Worm (Caenorhabditis elegans) whole organism, young adult: Measurements from ENCODE around the gene T16G12.3.

Source experiments
- B0019.2 ChIP-seq: fragments of 200-800 bp; sonication (Bioruptor generic); conservative IDR thresholded peaks from 2 replicates; pipeline ENCODE4 v1.3.6; 2022; ENCODE audit warnings: missing genetic modification reagents, missing genetic modification characterization, missing compliant biosample characterization
- B0336.3 ChIP-seq: fragments of 200-800 bp; sonication (Bioruptor generic); IDR thresholded peaks from 2 replicates; pipeline ENCODE4 v1.3.6; 2022; ENCODE audit warnings: missing genetic modification characterization, missing compliant biosample characterization
- C17E4.6 ChIP-seq: fragments of 200-800 bp; sonication (Bioruptor generic); IDR thresholded peaks from 2 replicates; pipeline ENCODE4 v1.3.6; 2022; ENCODE audit warnings: missing genetic modification reagents, missing genetic modification characterization, missing compliant biosample characterization
- F33H1.4 ChIP-seq: fragments of 200-800 bp; sonication (Bioruptor generic); IDR thresholded peaks from 2 replicates; pipeline ENCODE4 v1.3.6; 2022; ENCODE audit warnings: missing genetic modification reagents, missing genetic modification characterization, missing compliant biosample characterization
- F57A8.1 ChIP-seq: fragments of 200-800 bp; sonication (Bioruptor generic); optimal IDR thresholded peaks from 2 replicates; lab custom pipeline; 2018; ENCODE audit warnings: mild to moderate bottlenecking, missing genetic modification characterization, moderate library complexity, missing compliant biosample characterization
- K11D2.4 ChIP-seq: fragments of 200-800 bp; sonication (Bioruptor generic); IDR thresholded peaks from 2 replicates; pipeline ENCODE4 v1.3.6; 2022; ENCODE audit warnings: missing genetic modification reagents, missing genetic modification characterization, missing compliant biosample characterization
- T07F8.4 ChIP-seq: sonication (generic microtip); optimal IDR thresholded peaks from 2 replicates; lab custom pipeline; 2016; ENCODE audit warnings: mild to moderate bottlenecking, missing genetic modification characterization, moderate library complexity, missing compliant biosample characterization
- Y53F4B.3 ChIP-seq: fragments of 200-800 bp; sonication (Bioruptor generic); IDR thresholded peaks from 2 replicates; pipeline ENCODE4 v1.3.6; 2022; ENCODE audit warnings: missing genetic modification reagents, missing genetic modification characterization, missing compliant biosample characterization
- Y53G8AR.9 ChIP-seq: fragments of 200-800 bp; sonication (Bioruptor generic); conservative IDR thresholded peaks from 2 replicates; pipeline ENCODE4 v1.3.6; 2022; ENCODE audit warnings: missing genetic modification reagents, missing genetic modification characterization, missing compliant biosample characterization
- akir-1 ChIP-seq: fragments of 200-800 bp; sonication (Bioruptor generic); optimal IDR thresholded peaks from 2 replicates; lab custom pipeline; 2018; ENCODE audit warnings: mild to moderate bottlenecking, missing genetic modification characterization, moderate library complexity, missing compliant biosample characterization
- ama-1 ChIP-seq, 3 experiments: fragments of 150-350 bp in 1 of 3; sonication (generic microtip) in 2 of 3; optimal IDR thresholded peaks; 2 replicates each; lab custom pipeline; 2014 to 2018; ENCODE audit warnings: missing biosample characterization in 2 of 3, missing genetic modification characterization in 2 of 3, missing genetic modification reagents in 2 of 3
- aptf-3 ChIP-seq: fragments of 200-800 bp; sonication (Bioruptor generic); IDR thresholded peaks from 2 replicates; pipeline ENCODE4 v1.3.6; 2022; ENCODE audit warnings: missing genetic modification characterization, missing compliant biosample characterization
- attf-5 ChIP-seq: fragments of 200-800 bp; sonication (Bioruptor generic); optimal IDR thresholded peaks from 2 replicates; lab custom pipeline; 2018; ENCODE audit warnings: mild to moderate bottlenecking, missing genetic modification characterization, missing compliant biosample characterization
- bed-2 ChIP-seq: fragments of 200-800 bp; sonication (Bioruptor generic); IDR thresholded peaks from 2 replicates; pipeline ENCODE4 v1.3.6; 2022; ENCODE audit warnings: missing genetic modification reagents, missing genetic modification characterization, missing compliant biosample characterization
- ceh-79 ChIP-seq: sonication (generic microtip); optimal IDR thresholded peaks from 2 replicates; lab custom pipeline; 2017; ENCODE audit warnings: mild to moderate bottlenecking, missing genetic modification characterization, missing compliant biosample characterization
- ceh-91 ChIP-seq: fragments of 200-800 bp; sonication (Bioruptor generic); IDR thresholded peaks from 2 replicates; pipeline ENCODE4 v1.3.6; 2022; ENCODE audit warnings: missing genetic modification reagents, missing genetic modification characterization, missing compliant biosample characterization
- chd-7 ChIP-seq: sonication (generic microtip); optimal IDR thresholded peaks from 2 replicates; lab custom pipeline; 2016; ENCODE audit warnings: mild to moderate bottlenecking, missing genetic modification characterization, moderate library complexity, missing compliant biosample characterization
- die-1 ChIP-seq: sonication (generic microtip); optimal IDR thresholded peaks from 2 replicates; lab custom pipeline; 2016; ENCODE audit warnings: missing genotype, mild to moderate bottlenecking, missing genetic modification characterization, missing compliant biosample characterization
- egl-44 ChIP-seq: fragments of 200-800 bp; sonication (Bioruptor generic); IDR thresholded peaks from 2 replicates; pipeline ENCODE4 v1.3.6; 2022; ENCODE audit warnings: missing genetic modification reagents, missing genetic modification characterization, missing compliant biosample characterization
- egrh-3 ChIP-seq: fragments of 200-800 bp; sonication (Bioruptor generic); IDR thresholded peaks from 2 replicates; pipeline ENCODE4 v1.3.6; 2022; ENCODE audit warnings: missing genetic modification reagents, missing genetic modification characterization, missing compliant biosample characterization
- him-1 ChIP-seq: sonication (generic microtip); optimal IDR thresholded peaks from 2 replicates; lab custom pipeline; 2016; ENCODE audit warnings: missing genotype, missing genetic modification reagents, missing genetic modification characterization, missing compliant biosample characterization
- hsf-1 ChIP-seq: fragments of 200-800 bp; sonication (Bioruptor generic); IDR thresholded peaks from 2 replicates; pipeline ENCODE4 v1.3.6; 2022; ENCODE audit warnings: missing genetic modification reagents, missing genetic modification characterization, missing compliant biosample characterization
- let-526 ChIP-seq: fragments of 200-800 bp; sonication (Bioruptor generic); IDR thresholded peaks from 2 replicates; pipeline ENCODE4 v1.3.6; 2022; ENCODE audit warnings: missing genetic modification reagents, missing genetic modification characterization, missing compliant biosample characterization
- lin-26 ChIP-seq: fragments of 200-800 bp; sonication (Bioruptor generic); IDR thresholded peaks from 2 replicates; pipeline ENCODE4 v1.3.6; 2022; ENCODE audit warnings: missing genetic modification reagents, missing genetic modification characterization, missing compliant biosample characterization
- lin-35 ChIP-seq, 3 experiments: fragments of 150-350 bp in 2 of 3; sonication (generic microtip) in 1 of 3; optimal IDR thresholded peaks; 2 replicates each; lab custom pipeline; 2014 to 2018; ENCODE audit warnings: missing biosample characterization in 3 of 3, missing genetic modification characterization in 3 of 3, missing genetic modification reagents in 3 of 3
- lsy-27 ChIP-seq: sonication (generic microtip); optimal IDR thresholded peaks from 2 replicates; lab custom pipeline; 2017; ENCODE audit warnings: missing genetic modification characterization, mild to moderate bottlenecking, missing compliant biosample characterization, antibody characterized with exemption, missing genotype, borderline replicate concordance; ENCODE audit not compliant: insufficient read depth
- madf-10 ChIP-seq: sonication (generic microtip); optimal IDR thresholded peaks from 2 replicates; lab custom pipeline; 2016; ENCODE audit warnings: mild to moderate bottlenecking, missing genetic modification characterization, missing compliant biosample characterization
- mel-28 ChIP-seq: sonication (generic microtip); optimal IDR thresholded peaks from 2 replicates; lab custom pipeline; 2016; ENCODE audit warnings: borderline replicate concordance, mild to moderate bottlenecking, missing genetic modification characterization, missing compliant biosample characterization
- nfyb-1 ChIP-seq: fragments of 200-800 bp; sonication (Bioruptor generic); IDR thresholded peaks from 2 replicates; pipeline ENCODE4 v1.3.6; 2022; ENCODE audit warnings: missing genetic modification reagents, missing genetic modification characterization, missing compliant biosample characterization
- nhr-179 ChIP-seq: sonication (generic microtip); optimal IDR thresholded peaks from 2 replicates; lab custom pipeline; 2016; ENCODE audit warnings: mild to moderate bottlenecking, missing genetic modification characterization, missing compliant biosample characterization
- nhr-80 ChIP-seq: sonication (generic microtip); optimal IDR thresholded peaks from 2 replicates; lab custom pipeline; 2016; ENCODE audit warnings: missing genetic modification characterization, missing compliant biosample characterization
- snpc-1.3 ChIP-seq: sonication (generic microtip); optimal IDR thresholded peaks from 2 replicates; lab custom pipeline; 2017; ENCODE audit warnings: missing genetic modification characterization, mild to moderate bottlenecking, missing compliant biosample characterization, antibody characterized with exemption, moderate library complexity, missing genotype, missing genetic modification reagents; ENCODE audit not compliant: insufficient read depth
- unc-130 ChIP-seq: sonication (generic microtip); optimal IDR thresholded peaks from 2 replicates; lab custom pipeline; 2016; ENCODE audit warnings: missing genetic modification reagents, missing genetic modification characterization, missing compliant biosample characterization
- ztf-25 ChIP-seq: fragments of 200-800 bp; sonication (Bioruptor generic); IDR thresholded peaks from 2 replicates; pipeline ENCODE4 v1.3.6; 2022; ENCODE audit warnings: missing genetic modification reagents, missing genetic modification characterization, missing compliant biosample characterization
- ztf-28 ChIP-seq: fragments of 200-800 bp; sonication (Bioruptor generic); IDR thresholded peaks from 2 replicates; pipeline ENCODE4 v1.3.6; 2022; ENCODE audit warnings: missing genetic modification reagents, missing genetic modification characterization, missing compliant biosample characterization
- ztf-6 ChIP-seq: fragments of 200-800 bp; sonication (Bioruptor generic); IDR thresholded peaks from 2 replicates; pipeline ENCODE4 v1.3.6; 2022; ENCODE audit warnings: missing genetic modification reagents, missing genetic modification characterization, missing compliant biosample characterization

Gene T16G12.3

DNA sequence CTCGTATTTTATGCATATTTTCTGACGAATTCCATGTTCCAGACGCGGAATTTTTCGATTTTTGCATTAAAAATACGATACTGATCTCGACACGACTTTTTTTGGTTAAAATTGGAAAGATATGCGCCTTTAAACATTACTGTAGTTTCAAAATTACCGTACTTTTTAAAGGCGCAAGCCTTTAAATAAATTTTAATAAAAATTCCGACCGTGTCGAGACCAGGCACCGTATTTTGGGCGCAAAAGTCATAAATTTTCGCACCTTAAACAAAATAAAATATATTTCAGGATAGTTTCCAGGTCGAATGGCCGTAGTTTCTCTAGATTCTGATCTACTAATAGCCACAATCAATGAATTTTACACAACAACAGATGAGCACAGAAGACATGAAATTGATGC is 18.9 kb downstream of the T16G12.3 start, which contains the start of gene T16G12.6:
Gene T16G12.6 (plus strand): TSS at position 301 of the 400 bp plus-strand sequence.
- TF ChIP-seq ztf-25 (GFP tag; lab: Robert Waterston, UW) (no peak), egrh-3 (no peak), K11D2.4 (GFP tag; lab: Robert Waterston, UW) (no peak), B0019.2 (no peak), B0336.3 (GFP tag; lab: Robert Waterston, UW) (no peak), ztf-28 (GFP tag; lab: Robert Waterston, UW) (no peak), ama-1 (optimal IDR thresholded peaks at IDR 0.05; lab: Kevin White, UChicago) (no peak), ama-1 (GFP tag; optimal IDR thresholded peaks at IDR 0.05; lab: Kevin White, UChicago) (no peak), lsy-27 (no peak), T07F8.4 (no peak), die-1 (no peak), egl-44 (GFP tag; lab: Robert Waterston, UW) (no peak), mel-28 (tag; lab: Kevin White, UChicago) (no peak), C17E4.6 (GFP tag; lab: Robert Waterston, UW) (no peak), F33H1.4 (no peak), akir-1 (GFP tag; lab: Kevin White, UChicago) (no peak), madf-10 (tag; lab: Kevin White, UChicago) (no peak), aptf-3 (GFP tag; lab: Robert Waterston, UW) (no peak)
- TF ChIP-seq, all 124 proteins: peak for 0

DNA sequence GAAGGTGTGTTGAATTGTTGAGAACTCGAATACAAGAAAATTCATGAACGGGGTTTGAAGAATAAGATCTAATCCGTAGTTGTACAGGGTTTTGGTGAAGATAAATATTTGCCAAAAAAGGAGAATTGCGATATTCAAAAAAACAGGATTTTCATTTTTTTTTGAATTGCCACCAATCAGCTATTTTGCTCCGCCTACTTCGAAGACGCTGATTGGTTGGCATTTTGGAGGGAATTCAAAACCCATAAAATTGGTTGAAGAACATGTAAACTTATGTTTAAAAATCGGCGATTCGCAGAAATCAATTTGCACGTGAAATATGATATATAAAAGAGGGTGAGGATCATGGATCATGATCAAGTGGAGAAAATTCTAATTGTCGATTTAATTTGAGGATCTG is 25.6 kb downstream of the T16G12.3 start:
- peak; percentile 30 for TF ChIP-seq him-1
- TF ChIP-seq bed-2 (GFP tag; lab: Robert Waterston, UW), result no peak
- TF ChIP-seq unc-130, result no peak
- no peak for TF ChIP-seq nhr-80 (tag; lab: Kevin White, UChicago)
- TF ChIP-seq nfyb-1 (GFP tag; lab: Robert Waterston, UW), result peak; percentile 86

- TF ChIP-seq Y53G8AR.9 (GFP tag; lab: Robert Waterston, UW) (no peak), ama-1 (optimal IDR thresholded peaks at IDR 0.05; lab: Kevin White, UChicago) (no peak), ama-1 (GFP tag; optimal IDR thresholded peaks at IDR 0.05; lab: Kevin White, UChicago) (no peak), ceh-79 (no peak), lin-26 (GFP tag; lab: Robert Waterston, UW) (no peak), Y53F4B.3 (GFP tag; lab: Robert Waterston, UW) (no peak), chd-7 (tag; lab: Kevin White, UChicago) (no peak), let-526 (GFP tag; lab: Robert Waterston, UW) (no peak), lsy-27 (no peak), nhr-179 (no peak), attf-5 (GFP tag; lab: Kevin White, UChicago) (no peak), lin-35 (GFP tag; optimal IDR thresholded peaks at IDR 0.05; lab: Kevin White, UChicago) (no peak), egl-44 (GFP tag; lab: Robert Waterston, UW) (no peak), hsf-1 (GFP tag; lab: Robert Waterston, UW) (no peak), ztf-6 (GFP tag; lab: Robert Waterston, UW) (no peak), ceh-91 (GFP tag; lab: Robert Waterston, UW) (no peak), die-1 (no peak), snpc-1.3 (tag; lab: Kevin White, UChicago) (no peak), F57A8.1 (GFP tag; lab: Kevin White, UChicago) (no peak), B0019.2 (no peak), egrh-3 (no peak)
- TF ChIP-seq, all 124 proteins: peak for 0
Measured at ce11 chrIII:10078151-10078550, 27.7 kb downstream of the T16G12.3 start, which contains the start of gene T16G12.9. TSS of gene T16G12.9 (minus strand) at chrIII:10078251.
